Worm (Caenorhabditis elegans) whole organism, midembryonic: ENCODE data around the gene epn-1.

Source experiments
- T22C8.4 ChIP-seq: fragments of 200-800 bp; sonication (Bioruptor generic); IDR thresholded peaks from 2 replicates; pipeline ENCODE4 v1.3.6; 2022; ENCODE audit warnings: missing genetic modification characterization, missing compliant biosample characterization
- cog-1 ChIP-seq: sonication (generic microtip); optimal IDR thresholded peaks from 2 replicates; lab custom pipeline; 2016; ENCODE audit warnings: missing genetic modification characterization, missing compliant biosample characterization
- flt-1 ChIP-seq: fragments of 200-800 bp; sonication (Bioruptor generic); IDR thresholded peaks from 2 replicates; pipeline ENCODE4 v1.3.6; 2022; ENCODE audit warnings: missing genetic modification characterization, missing compliant biosample characterization
- klf-2 ChIP-seq: fragments of 200-800 bp; sonication (Bioruptor generic); conservative IDR thresholded peaks from 2 replicates; pipeline ENCODE4 v1.3.6; 2022; ENCODE audit warnings: missing genetic modification reagents, missing genetic modification characterization, missing compliant biosample characterization
- med-1 ChIP-seq: sonication (generic microtip); optimal IDR thresholded peaks from 2 replicates; lab custom pipeline; 2017; ENCODE audit warnings: missing genetic modification characterization, mild to moderate bottlenecking, missing compliant biosample characterization, antibody characterized with exemption, missing genetic modification reagents; ENCODE audit not compliant: insufficient read depth
- ref-1 ChIP-seq: fragments of 200-800 bp; sonication (Bioruptor generic); conservative IDR thresholded peaks from 2 replicates; pipeline ENCODE4 v1.3.6; 2022; ENCODE audit warnings: missing genetic modification reagents, missing genetic modification characterization, missing compliant biosample characterization
- tab-1 ChIP-seq: fragments of 200-800 bp; sonication (Bioruptor generic); IDR thresholded peaks from 2 replicates; pipeline ENCODE4 v1.3.6; 2022; ENCODE audit warnings: missing genetic modification characterization, missing compliant biosample characterization
- ztf-23 ChIP-seq: fragments of 200-800 bp; sonication (Bioruptor generic); IDR thresholded peaks from 2 replicates; pipeline ENCODE4 v1.3.6; 2022; ENCODE audit warnings: missing genetic modification reagents, missing genetic modification characterization, missing compliant biosample characterization
- ztf-29 ChIP-seq: fragments of 200-800 bp; sonication (Bioruptor generic); IDR thresholded peaks from 2 replicates; pipeline ENCODE4 v1.3.6; 2022; ENCODE audit warnings: missing genetic modification reagents, missing genetic modification characterization, missing compliant biosample characterization

The epn-1 gene

DNA sequence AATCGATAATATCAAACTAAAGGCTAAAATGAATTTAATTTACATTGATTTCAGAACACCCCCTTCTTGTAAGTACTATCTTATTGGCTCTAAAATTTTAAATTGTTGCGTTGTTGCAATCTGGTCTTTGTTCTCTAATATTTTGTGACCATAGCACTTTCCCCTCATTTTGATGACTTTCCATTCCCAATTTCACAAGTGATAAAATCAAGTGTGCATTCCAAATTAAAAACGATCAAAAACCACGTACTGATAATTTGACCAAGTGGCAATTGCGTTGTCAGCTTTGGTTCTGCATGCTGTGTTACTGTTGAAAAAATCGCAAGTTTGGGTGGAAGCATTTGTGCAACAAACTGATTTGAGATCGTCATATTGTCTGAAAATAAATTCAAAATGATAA lies 48.0 kb downstream of the epn-1 start:
- TF ChIP-seq ref-1 (GFP tag; lab: Robert Waterston, UW) (no peak), tab-1 (GFP tag; lab: Robert Waterston, UW) (no peak), cog-1 (tag; lab: Kevin White, UChicago) (no peak), ztf-29 (GFP tag; lab: Robert Waterston, UW) (no peak), T22C8.4 (GFP tag; lab: Robert Waterston, UW) (no peak), med-1 (GFP tag; lab: Kevin White, UChicago) (no peak), klf-2 (GFP tag; lab: Robert Waterston, UW) (no peak), ztf-23 (no peak), flt-1 (GFP tag; lab: Robert Waterston, UW) (no peak)

DNA sequence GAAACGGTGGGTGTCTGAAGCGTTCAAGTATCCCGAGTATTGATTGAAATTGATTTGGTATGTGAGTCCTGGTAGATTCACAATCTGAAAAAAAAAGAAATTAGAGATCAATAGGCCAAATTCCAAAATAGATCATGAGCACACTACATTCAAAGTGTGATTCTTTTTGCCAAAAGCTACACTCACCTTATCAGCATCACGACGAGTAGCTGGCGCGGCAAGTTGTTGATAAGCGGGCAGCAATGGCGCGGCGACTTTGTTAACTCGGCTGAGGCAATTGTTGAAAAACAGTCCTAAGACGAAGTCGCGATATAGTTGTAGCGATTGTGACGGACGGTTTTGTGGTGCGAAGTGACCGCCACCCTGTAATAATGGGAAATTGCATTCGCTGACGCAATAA lies 49.3 kb downstream of the epn-1 start:
- TF ChIP-seq flt-1 (GFP tag; lab: Robert Waterston, UW) (no peak), T22C8.4 (GFP tag; lab: Robert Waterston, UW) (no peak)

DNA sequence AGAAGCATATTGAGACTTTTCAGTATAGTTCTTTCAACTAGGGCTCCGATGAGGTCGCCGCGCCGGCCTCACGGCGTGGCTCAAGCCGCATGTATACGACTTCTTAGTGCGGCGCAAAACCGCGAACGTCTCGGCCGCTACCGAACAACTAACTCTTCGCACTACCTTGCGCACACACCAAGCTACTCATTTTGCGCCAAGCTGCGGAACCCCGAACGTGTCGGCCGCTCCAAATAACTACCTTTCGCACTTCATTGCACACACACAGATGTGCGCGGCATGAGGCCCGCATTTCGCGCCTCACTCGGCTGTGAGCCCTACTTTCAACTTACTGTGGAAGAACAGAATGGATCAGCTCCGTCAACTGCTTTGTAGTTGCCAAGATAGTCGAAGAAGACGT lies 50.5 kb downstream of the epn-1 start:
- peak; percentile 40; the same call in 1 of the 2 replicates for TF ChIP-seq ztf-23
- no peak for TF ChIP-seq tab-1 (GFP tag; lab: Robert Waterston, UW)
